Fruit fly (Drosophila melanogaster): Measurements from ENCODE around the gene CG11134.

dm6 chrX:13765217-13765616 is 27.5 kb downstream of the CG11134 start:
- TF ChIP-seq crc (GFP tag; optimal IDR thresholded peaks at IDR 0.05) = no peak
- TF ChIP-seq D19B (GFP tag; optimal IDR thresholded peaks at IDR 0.05) = no peak
- no peak for TF ChIP-seq pho (GFP tag; optimal IDR thresholded peaks at IDR 0.05)
- no peak for TF ChIP-seq CG11723 (GFP tag; optimal IDR thresholded peaks at IDR 0.05)
- TF ChIP-seq jigr1 (GFP tag; IDR thresholded peaks at IDR 0.05) = no peak
- no peak for TF ChIP-seq Dad (GFP tag; optimal IDR thresholded peaks at IDR 0.05)
- no peak for TF ChIP-seq CG9797 (GFP tag; optimal IDR thresholded peaks at IDR 0.05)
- TF ChIP-seq CG14860 (GFP tag; IDR thresholded peaks at IDR 0.05; ENCODE audit: partially characterized antibody) = no peak
- no peak for TF ChIP-seq sens-2 (GFP tag; IDR thresholded peaks at IDR 0.05)
- no peak for TF ChIP-seq Awh (GFP tag; IDR thresholded peaks at IDR 0.05)
- TF ChIP-seq CG12391 (tag; optimal IDR thresholded peaks at IDR 0.05) = no peak
- TF ChIP-seq Spps (tag; optimal IDR thresholded peaks at IDR 0.05) = no peak

Measured in whole organism, embryonic.